Worm (Caenorhabditis elegans) whole organism, midembryonic: ENCODE data around the gene C46E10.3.

Experiments used
- T22C8.4 ChIP-seq: fragments of 200-800 bp; sonication (Bioruptor generic); IDR thresholded peaks from 2 replicates; pipeline ENCODE4 v1.3.6; 2022; ENCODE audit warnings: missing genetic modification characterization, missing compliant biosample characterization
- cog-1 ChIP-seq: sonication (generic microtip); optimal IDR thresholded peaks from 2 replicates; lab custom pipeline; 2016; ENCODE audit warnings: missing genetic modification characterization, missing compliant biosample characterization
- flt-1 ChIP-seq: fragments of 200-800 bp; sonication (Bioruptor generic); IDR thresholded peaks from 2 replicates; pipeline ENCODE4 v1.3.6; 2022; ENCODE audit warnings: missing genetic modification characterization, missing compliant biosample characterization
- klf-2 ChIP-seq: fragments of 200-800 bp; sonication (Bioruptor generic); conservative IDR thresholded peaks from 2 replicates; pipeline ENCODE4 v1.3.6; 2022; ENCODE audit warnings: missing genetic modification reagents, missing genetic modification characterization, missing compliant biosample characterization
- med-1 ChIP-seq: sonication (generic microtip); optimal IDR thresholded peaks from 2 replicates; lab custom pipeline; 2017; ENCODE audit warnings: missing genetic modification characterization, mild to moderate bottlenecking, missing compliant biosample characterization, antibody characterized with exemption, missing genetic modification reagents; ENCODE audit not compliant: insufficient read depth
- ref-1 ChIP-seq: fragments of 200-800 bp; sonication (Bioruptor generic); conservative IDR thresholded peaks from 2 replicates; pipeline ENCODE4 v1.3.6; 2022; ENCODE audit warnings: missing genetic modification reagents, missing genetic modification characterization, missing compliant biosample characterization
- tab-1 ChIP-seq: fragments of 200-800 bp; sonication (Bioruptor generic); IDR thresholded peaks from 2 replicates; pipeline ENCODE4 v1.3.6; 2022; ENCODE audit warnings: missing genetic modification characterization, missing compliant biosample characterization
- ztf-23 ChIP-seq: fragments of 200-800 bp; sonication (Bioruptor generic); IDR thresholded peaks from 2 replicates; pipeline ENCODE4 v1.3.6; 2022; ENCODE audit warnings: missing genetic modification reagents, missing genetic modification characterization, missing compliant biosample characterization
- ztf-29 ChIP-seq: fragments of 200-800 bp; sonication (Bioruptor generic); IDR thresholded peaks from 2 replicates; pipeline ENCODE4 v1.3.6; 2022; ENCODE audit warnings: missing genetic modification reagents, missing genetic modification characterization, missing compliant biosample characterization

The C46E10.3 gene

ce11 chrII:3724175-3724715 is 3.1 kb downstream of the C46E10.3 start, which contains the start of gene C46E10.1:
C46E10.1 (plus strand) TSS chrII:3724225.
- no peak for TF ChIP-seq flt-1 (GFP tag; lab: Robert Waterston, UW)
- TF ChIP-seq ztf-23: no peak
- TF ChIP-seq ref-1 (GFP tag; lab: Robert Waterston, UW): no peak
- no peak for TF ChIP-seq med-1 (GFP tag; lab: Kevin White, UChicago)
- TF ChIP-seq ztf-29 (GFP tag; lab: Robert Waterston, UW): no peak
- no peak for TF ChIP-seq klf-2
- TF ChIP-seq cog-1 (tag; lab: Kevin White, UChicago): no peak
- no peak for TF ChIP-seq tab-1 (GFP tag; lab: Robert Waterston, UW)
- TF ChIP-seq T22C8.4 (GFP tag; lab: Robert Waterston, UW): no peak

- no peak for TF ChIP-seq flt-1 (GFP tag; lab: Robert Waterston, UW)
- no peak for TF ChIP-seq med-1 (GFP tag; lab: Kevin White, UChicago)
- TF ChIP-seq ztf-29 (GFP tag; lab: Robert Waterston, UW): no peak
- TF ChIP-seq T22C8.4 (GFP tag; lab: Robert Waterston, UW): no peak
- no peak for TF ChIP-seq ztf-23
- TF ChIP-seq klf-2: no peak
- no peak for TF ChIP-seq ref-1 (GFP tag; lab: Robert Waterston, UW)
- TF ChIP-seq tab-1 (GFP tag; lab: Robert Waterston, UW): no peak
- TF ChIP-seq cog-1 (tag; lab: Kevin White, UChicago): no peak
Measured at ce11 chrII:3727996-3728395, 6.9 kb downstream of the C46E10.3 start, which contains the start of gene C46E10.8. C46E10.8 (minus strand) TSS chrII:3728096.

- TF ChIP-seq T22C8.4 (GFP tag; lab: Robert Waterston, UW) (no peak), cog-1 (tag; lab: Kevin White, UChicago) (no peak), tab-1 (GFP tag; lab: Robert Waterston, UW) (no peak), ztf-23 (no peak), ztf-29 (GFP tag; lab: Robert Waterston, UW) (no peak), klf-2 (no peak), med-1 (GFP tag; lab: Kevin White, UChicago) (no peak), ref-1 (GFP tag; lab: Robert Waterston, UW) (no peak), flt-1 (GFP tag; lab: Robert Waterston, UW) (no peak)
Measured at ce11 chrII:3731723-3732122, 10.6 kb downstream of the C46E10.3 start, which contains the start of the genes sdz-12 and bath-31. sdz-12 (minus strand) TSS chrII:3731823. bath-31 (plus strand) TSS chrII:3731973.

ce11 chrII:3736893-3737375 is 15.8 kb downstream of the C46E10.3 start, which contains the start of gene F12E12.6:
F12E12.6 (minus strand) TSS chrII:3736943.
- TF ChIP-seq med-1 (GFP tag; lab: Kevin White, UChicago): no peak
- TF ChIP-seq T22C8.4 (GFP tag; lab: Robert Waterston, UW): no peak
- TF ChIP-seq cog-1 (tag; lab: Kevin White, UChicago): no peak
- no peak for TF ChIP-seq flt-1 (GFP tag; lab: Robert Waterston, UW)
- TF ChIP-seq klf-2: no peak
- TF ChIP-seq ref-1 (GFP tag; lab: Robert Waterston, UW): no peak
- no peak for TF ChIP-seq ztf-23
- no peak for TF ChIP-seq ztf-29 (GFP tag; lab: Robert Waterston, UW)
- no peak for TF ChIP-seq tab-1 (GFP tag; lab: Robert Waterston, UW)

ce11 chrII:3739647-3740046 is 18.5 kb downstream of the C46E10.3 start, which contains the start of gene F12E12.2:
F12E12.2 (plus strand) TSS chrII:3739947.
- no peak for TF ChIP-seq flt-1 (GFP tag; lab: Robert Waterston, UW)
- no peak for TF ChIP-seq ztf-29 (GFP tag; lab: Robert Waterston, UW)
- no peak for TF ChIP-seq tab-1 (GFP tag; lab: Robert Waterston, UW)
- no peak for TF ChIP-seq ztf-23
- TF ChIP-seq cog-1 (tag; lab: Kevin White, UChicago): no peak

ce11 chrII:3741584-3741983 is 20.5 kb downstream of the C46E10.3 start, which contains the start of gene F12E12.1:
F12E12.1 (plus strand) TSS chrII:3741884.
- TF ChIP-seq ztf-29 (GFP tag; lab: Robert Waterston, UW) (no peak), ztf-23 (no peak), cog-1 (tag; lab: Kevin White, UChicago) (no peak), flt-1 (GFP tag; lab: Robert Waterston, UW) (no peak), klf-2 (no peak), tab-1 (GFP tag; lab: Robert Waterston, UW) (no peak), T22C8.4 (GFP tag; lab: Robert Waterston, UW) (no peak), med-1 (GFP tag; lab: Kevin White, UChicago) (no peak), ref-1 (GFP tag; lab: Robert Waterston, UW) (no peak)

- no peak for TF ChIP-seq med-1 (GFP tag; lab: Kevin White, UChicago)
- no peak for TF ChIP-seq klf-2
- no peak for TF ChIP-seq flt-1 (GFP tag; lab: Robert Waterston, UW)
- no peak for TF ChIP-seq ztf-23
- no peak for TF ChIP-seq cog-1 (tag; lab: Kevin White, UChicago)
- no peak for TF ChIP-seq ztf-29 (GFP tag; lab: Robert Waterston, UW)
- no peak for TF ChIP-seq ref-1 (GFP tag; lab: Robert Waterston, UW)
- TF ChIP-seq tab-1 (GFP tag; lab: Robert Waterston, UW): no peak
Measured at ce11 chrII:3743684-3744200, 22.6 kb downstream of the C46E10.3 start, which contains the start of gene nta-1. nta-1 (minus strand) TSS chrII:3743814.

- TF ChIP-seq cog-1 (tag; lab: Kevin White, UChicago) (no peak), klf-2 (no peak)
Measured at ce11 chrII:3747405-3747804, 26.3 kb downstream of the C46E10.3 start, which contains the start of gene fbxb-92. fbxb-92 (minus strand) TSS chrII:3747505.

ce11 chrII:3748719-3749118 is 27.6 kb downstream of the C46E10.3 start, which contains the start of gene fbxb-90:
fbxb-90 (minus strand) TSS chrII:3748819.
- TF ChIP-seq klf-2: no peak
- no peak for TF ChIP-seq cog-1 (tag; lab: Kevin White, UChicago)
- TF ChIP-seq tab-1 (GFP tag; lab: Robert Waterston, UW): no peak
- no peak for TF ChIP-seq med-1 (GFP tag; lab: Kevin White, UChicago)
- TF ChIP-seq flt-1 (GFP tag; lab: Robert Waterston, UW): no peak
- no peak for TF ChIP-seq ref-1 (GFP tag; lab: Robert Waterston, UW)
- no peak for TF ChIP-seq ztf-23
- TF ChIP-seq T22C8.4 (GFP tag; lab: Robert Waterston, UW): no peak
